Worm (Caenorhabditis elegans) whole organism, L3 larva: ENCODE measurements around the gene cex-2.

ENCODE experiments used
- ZK546.5 ChIP-seq: sonication (generic microtip); optimal IDR thresholded peaks from 2 replicates; lab custom pipeline; 2017; ENCODE audit warnings: missing biosample characterization, missing genetic modification characterization
- fkh-2 ChIP-seq: fragments of 150-350 bp; optimal IDR thresholded peaks from 2 replicates; lab custom pipeline; 2014; ENCODE audit warnings: missing biosample characterization, missing genetic modification reagents, missing genetic modification characterization
- nhr-28 ChIP-seq: fragments of 150-350 bp; optimal IDR thresholded peaks from 2 replicates; lab custom pipeline; 2014; ENCODE audit warnings: missing biosample characterization, missing genetic modification characterization
- pha-4 ChIP-seq: fragments of 150-350 bp; optimal IDR thresholded peaks from 2 replicates; lab custom pipeline; 2014; ENCODE audit warnings: missing biosample characterization, missing genetic modification reagents, missing genetic modification characterization
- unc-62 ChIP-seq: fragments of 150-350 bp; sonication (generic microtip); optimal IDR thresholded peaks from 4 replicates; lab custom pipeline; 2014; ENCODE audit warnings: missing biosample characterization, missing genetic modification reagents, missing genetic modification characterization
- zag-1 ChIP-seq: fragments of 150-350 bp; optimal IDR thresholded peaks from 2 replicates; lab custom pipeline; 2014; ENCODE audit warnings: missing biosample characterization, missing genetic modification characterization

ce11 chrII:7842053-7842452 is 6.8 kb upstream of the cex-2 start, which contains the start of gene klp-3:
- TF ChIP-seq zag-1: no peak
- no peak for TF ChIP-seq ZK546.5
- TF ChIP-seq unc-62 (GFP tag; lab: Kevin White, UChicago): no peak
- TF ChIP-seq fkh-2: no peak
- no peak for TF ChIP-seq pha-4 (tag; lab: Kevin White, UChicago)
- no peak for TF ChIP-seq nhr-28 (tag; lab: Kevin White, UChicago)
